Fruit fly (Drosophila melanogaster): Measurements from ENCODE around the gene Rsf1.
A peak's percentile ranks its signal among the peaks of the same experiment; 100 is the strongest.

Rsf1 gene

dm6 chr2L:10246785-10247190 is 16.6 kb downstream of the Rsf1 start, which contains the start of gene chico (continued):
- TF ChIP-seq CG4424 (GFP tag; optimal IDR thresholded peaks at IDR 0.05) (peak; percentile 29), ato (GFP tag; IDR thresholded peaks at IDR 0.05; ENCODE audit: partially characterized antibody) (peak; percentile 55; the same call in 1 of the 2 replicates), Stat92E (GFP tag; optimal IDR thresholded peaks at IDR 0.05) (peak in 1 of 3 experiments; percentile 17), CG13287 (GFP tag; IDR thresholded peaks at IDR 0.05; ENCODE audit: partially characterized antibody) (peak; percentile 60), CG6791 (GFP tag; IDR thresholded peaks at IDR 0.05; ENCODE audit: partially characterized antibody) (peak; percentile 89), CG14441 (GFP tag; IDR thresholded peaks at IDR 0.05) (no peak), chinmo (GFP tag; IDR thresholded peaks at IDR 0.05; ENCODE audit: partially characterized antibody) (peak; percentile 76; the same call in 2 of the 4 replicates), CG34422 (GFP tag; IDR thresholded peaks at IDR 0.05) (peak; percentile 63; the same call in 1 of the 3 replicates), H15 (GFP tag; IDR thresholded peaks at IDR 0.05) (no peak), Scr (GFP tag; IDR thresholded peaks at IDR 0.05; ENCODE audit: partially characterized antibody) (peak; percentile 63), pfk (GFP tag; optimal IDR thresholded peaks at IDR 0.05) (peak; percentile 68), unc-4 (GFP tag; IDR thresholded peaks at IDR 0.05; ENCODE audit: partially characterized antibody) (peak; percentile 62), nerfin-2 (GFP tag; IDR thresholded peaks at IDR 0.05; ENCODE audit: partially characterized antibody) (peak; percentile 58; the same call in 1 of the 2 replicates), eve (GFP tag; optimal IDR thresholded peaks at IDR 0.05) (peak in 1 of 2 experiments; percentile 76), Spps (tag; optimal IDR thresholded peaks at IDR 0.05) (peak; percentile 0), row (GFP tag; IDR thresholded peaks at IDR 0.05) (peak; percentile 49; the same call in 1 of the 3 replicates), tna (GFP tag; IDR thresholded peaks at IDR 0.05; ENCODE audit: partially characterized antibody) (no peak), CG10321 (GFP tag; IDR thresholded peaks at IDR 0.05) (no peak), dm (GFP tag; optimal IDR thresholded peaks at IDR 0.05) (peak; percentile 48), nerfin-1 (tag; optimal IDR thresholded peaks at IDR 0.05) (peak; percentile 93), CG1529 (GFP tag; optimal IDR thresholded peaks at IDR 0.05) (no peak), wek (GFP tag; optimal IDR thresholded peaks at IDR 0.05) (peak; percentile 4), cg (GFP tag; optimal IDR thresholded peaks at IDR 0.05) (peak; percentile 15), Fer1 (GFP tag; optimal IDR thresholded peaks at IDR 0.05) (peak; percentile 27), CG17912 (GFP tag; optimal IDR thresholded peaks at IDR 0.05) (no peak), CG17829 (tag; optimal IDR thresholded peaks at IDR 0.05) (peak; percentile 53), CG4854 (GFP tag; optimal IDR thresholded peaks at IDR 0.05) (peak; percentile 4), pzg (GFP tag; optimal IDR thresholded peaks at IDR 0.05) (peak; percentile 97), CG2712 (tag; optimal IDR thresholded peaks at IDR 0.05) (peak; percentile 33), CG17385 (GFP tag; optimal IDR thresholded peaks at IDR 0.05) (no peak), CG18011 (GFP tag; optimal IDR thresholded peaks at IDR 0.05) (no peak), CG14860 (GFP tag; IDR thresholded peaks at IDR 0.05; ENCODE audit: partially characterized antibody) (peak; percentile 68), CG7987 (GFP tag; optimal IDR thresholded peaks at IDR 0.05) (peak; percentile 29), gro (GFP tag; optimal IDR thresholded peaks at IDR 0.05) (peak; percentile 47), Ets97D (GFP tag; optimal IDR thresholded peaks at IDR 0.05) (peak; percentile 83), CG8944 (GFP tag; optimal IDR thresholded peaks at IDR 0.05) (no peak), CG16813 (GFP tag; IDR thresholded peaks at IDR 0.05; ENCODE audit: partially characterized antibody) (peak; percentile 53), CG32767 (GFP tag; IDR thresholded peaks at IDR 0.05) (peak; percentile 71; the same call in 1 of the 2 replicates), nmo (GFP tag; optimal IDR thresholded peaks at IDR 0.05) (peak; percentile 63), CG1603 (tag; optimal IDR thresholded peaks at IDR 0.05) (peak; percentile 83), wdn (GFP tag; IDR thresholded peaks at IDR 0.05) (no peak), H2.0 (GFP tag; IDR thresholded peaks at IDR 0.05) (no peak), Myb (GFP tag; optimal IDR thresholded peaks at IDR 0.05) (peak; percentile 90), CG30020 (tag; optimal IDR thresholded peaks at IDR 0.05) (peak; percentile 91), YL-1 (GFP tag; optimal IDR thresholded peaks at IDR 0.05) (peak; percentile 62), Lhr (GFP tag; optimal IDR thresholded peaks at IDR 0.05) (peak; percentile 64), D19B (GFP tag; optimal IDR thresholded peaks at IDR 0.05) (no peak), NC2β (GFP tag; optimal IDR thresholded peaks at IDR 0.05) (peak; percentile 15), MBD-R2 (GFP tag; IDR thresholded peaks at IDR 0.05) (peak; percentile 56)

Data from whole organism, embryonic.